Worm (Caenorhabditis elegans) whole organism, late embryonic: ENCODE results near the gene tgn-38.

Experiments
- C38D4.7 ChIP-seq: fragments of 200-800 bp; sonication (Bioruptor generic); optimal IDR thresholded peaks from 2 replicates; lab custom pipeline; 2018; ENCODE audit warnings: mild to moderate bottlenecking, missing genetic modification characterization, moderate library complexity, missing compliant biosample characterization
- F13H6.1 ChIP-seq: sonication (generic microtip); optimal IDR thresholded peaks from 2 replicates; lab custom pipeline; 2016; ENCODE audit warnings: missing genetic modification characterization, missing compliant biosample characterization
- K09A11.1 ChIP-seq: sonication (generic microtip); optimal IDR thresholded peaks from 2 replicates; lab custom pipeline; 2017; ENCODE audit warnings: antibody characterized with exemption, mild to moderate bottlenecking, missing genetic modification characterization, missing compliant biosample characterization; ENCODE audit not compliant: insufficient read depth
- Y22D7AL.16 ChIP-seq: sonication (generic microtip); optimal IDR thresholded peaks from 2 replicates; lab custom pipeline; 2016; ENCODE audit warnings: missing genetic modification characterization, missing compliant biosample characterization
- ahr-1 ChIP-seq: sonication (generic microtip); optimal IDR thresholded peaks from 2 replicates; lab custom pipeline; 2016; ENCODE audit warnings: missing genetic modification characterization, missing compliant biosample characterization
- ama-1 ChIP-seq: fragments of 150-350 bp; optimal IDR thresholded peaks from 2 replicates; lab custom pipeline; 2014
- ceh-19 ChIP-seq: fragments of 200-800 bp; sonication (Bioruptor generic); optimal IDR thresholded peaks from 2 replicates; lab custom pipeline; 2018; ENCODE audit warnings: mild to moderate bottlenecking, missing genetic modification characterization, missing compliant biosample characterization
- ceh-30 ChIP-seq: fragments of 150-350 bp; optimal IDR thresholded peaks from 2 replicates; lab custom pipeline; 2014; ENCODE audit warnings: missing biosample characterization, missing genetic modification characterization
- ceh-31 ChIP-seq: sonication (generic microtip); optimal IDR thresholded peaks from 2 replicates; lab custom pipeline; 2016; ENCODE audit warnings: missing genetic modification characterization, missing compliant biosample characterization
- ceh-9 ChIP-seq: sonication (generic microtip); optimal IDR thresholded peaks from 2 replicates; lab custom pipeline; 2016; ENCODE audit warnings: mild to moderate bottlenecking, missing genetic modification characterization, inconsistent platforms, missing compliant biosample characterization
- dve-1 ChIP-seq: sonication (generic microtip); optimal IDR thresholded peaks from 2 replicates; lab custom pipeline; 2017; ENCODE audit warnings: antibody characterized with exemption, mild to moderate bottlenecking, missing genetic modification characterization, missing compliant biosample characterization
- elt-2 ChIP-seq: sonication (generic microtip); optimal IDR thresholded peaks from 2 replicates; lab custom pipeline; 2016; ENCODE audit warnings: missing genetic modification reagents, missing genetic modification characterization, missing compliant biosample characterization
- ets-4 ChIP-seq: sonication (generic microtip); optimal IDR thresholded peaks from 2 replicates; lab custom pipeline; 2016; ENCODE audit warnings: missing genetic modification characterization, missing compliant biosample characterization
- eyg-1 ChIP-seq: sonication (generic microtip); optimal IDR thresholded peaks from 2 replicates; lab custom pipeline; 2016; ENCODE audit warnings: missing genotype, missing genetic modification characterization, missing compliant biosample characterization
- fax-1 ChIP-seq: sonication (generic microtip); optimal IDR thresholded peaks from 2 replicates; lab custom pipeline; 2016; ENCODE audit warnings: missing genotype, missing genetic modification characterization, missing compliant biosample characterization
- fkh-10 ChIP-seq: fragments of 150-350 bp; optimal IDR thresholded peaks from 2 replicates; lab custom pipeline; 2014; ENCODE audit warnings: missing biosample characterization, missing genetic modification reagents, missing genetic modification characterization
- gmeb-2 ChIP-seq: sonication (generic microtip); optimal IDR thresholded peaks from 2 replicates; lab custom pipeline; 2016; ENCODE audit warnings: missing genetic modification characterization, inconsistent platforms, missing compliant biosample characterization
- lim-6 ChIP-seq: sonication (generic microtip); optimal IDR thresholded peaks from 2 replicates; lab custom pipeline; 2016; ENCODE audit warnings: missing genetic modification characterization, missing compliant biosample characterization
- lin-11 ChIP-seq: fragments of 200-800 bp; sonication (Bioruptor generic); optimal IDR thresholded peaks from 2 replicates; lab custom pipeline; 2018; ENCODE audit warnings: mild to moderate bottlenecking, missing genetic modification characterization, missing compliant biosample characterization
- madf-2 ChIP-seq: sonication (generic microtip); optimal IDR thresholded peaks from 2 replicates; lab custom pipeline; 2017; ENCODE audit warnings: missing genetic modification characterization, missing compliant biosample characterization
- mec-3 ChIP-seq: sonication (generic microtip); optimal IDR thresholded peaks from 2 replicates; lab custom pipeline; 2016; ENCODE audit warnings: borderline replicate concordance, missing genetic modification characterization, missing compliant biosample characterization
- nhr-11 ChIP-seq: fragments of 150-350 bp; optimal IDR thresholded peaks from 2 replicates; lab custom pipeline; 2014; ENCODE audit warnings: missing biosample characterization, missing genetic modification characterization
- nhr-232 ChIP-seq: sonication (generic microtip); optimal IDR thresholded peaks from 2 replicates; lab custom pipeline; 2016; ENCODE audit warnings: missing genetic modification characterization, missing compliant biosample characterization
- pax-1 ChIP-seq: fragments of 150-350 bp; optimal IDR thresholded peaks from 2 replicates; lab custom pipeline; 2014; ENCODE audit warnings: missing biosample characterization, missing genetic modification characterization
- pha-2 ChIP-seq: sonication (generic microtip); optimal IDR thresholded peaks from 2 replicates; lab custom pipeline; 2017; ENCODE audit warnings: mild to moderate bottlenecking, missing genetic modification characterization, missing compliant biosample characterization
- pros-1 ChIP-seq: fragments of 150-350 bp; optimal IDR thresholded peaks from 2 replicates; lab custom pipeline; 2014; ENCODE audit warnings: missing biosample characterization, missing genetic modification reagents, missing genetic modification characterization
- ref-2 ChIP-seq: sonication (generic microtip); optimal IDR thresholded peaks from 2 replicates; lab custom pipeline; 2016; ENCODE audit warnings: missing genetic modification characterization, missing compliant biosample characterization
- sox-4 ChIP-seq: sonication (generic microtip); optimal IDR thresholded peaks from 2 replicates; lab custom pipeline; 2017; ENCODE audit warnings: mild to moderate bottlenecking, missing genetic modification characterization, inconsistent platforms, missing compliant biosample characterization
- unc-3 ChIP-seq, 2 experiments: fragments of 200-800 bp in 1 of 2; sonication (Bioruptor generic) in 1 of 2; sonication (generic microtip) in 1 of 2; conservative IDR thresholded peaks in 1 of 2; optimal IDR thresholded peaks in 1 of 2; 2 replicates each; pipeline versions ENCODE4 v1.3.6 to Lab custom; 2016 to 2022; ENCODE audit warnings: missing compliant biosample characterization in 2 of 2, missing genetic modification characterization in 2 of 2, missing genetic modification reagents in 1 of 2
- unc-42 ChIP-seq: sonication (generic microtip); optimal IDR thresholded peaks from 2 replicates; lab custom pipeline; 2016; ENCODE audit warnings: missing genotype, missing genetic modification characterization, missing compliant biosample characterization
- zip-5 ChIP-seq: sonication (generic microtip); optimal IDR thresholded peaks from 2 replicates; lab custom pipeline; 2016; ENCODE audit warnings: missing genetic modification characterization, missing compliant biosample characterization
- ztf-16 ChIP-seq: sonication (generic microtip); optimal IDR thresholded peaks from 2 replicates; lab custom pipeline; 2017; ENCODE audit warnings: missing genetic modification characterization, missing compliant biosample characterization

Gene tgn-38

DNA sequence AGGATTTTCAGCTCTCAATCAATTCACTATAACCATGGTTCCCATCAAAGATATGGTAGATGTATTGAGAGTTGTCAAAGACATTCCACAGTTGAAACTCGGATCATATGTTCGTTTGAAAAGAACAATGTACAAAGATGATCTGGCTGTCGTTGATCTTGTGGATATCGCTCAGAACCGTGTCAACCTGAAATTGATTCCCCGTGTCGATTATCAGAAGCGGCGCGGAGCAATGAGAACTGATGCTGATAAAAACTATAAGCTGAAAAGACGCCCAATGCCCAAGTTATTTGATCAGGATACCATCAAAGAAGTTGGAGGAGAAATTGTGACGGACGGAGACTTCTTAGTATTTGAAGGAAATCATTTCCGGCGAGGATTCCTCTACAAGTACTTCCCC, 23.5 kb upstream of the tgn-38 start:
- TF ChIP-seq mec-3 (tag; lab: Kevin White, UChicago) (no peak), nhr-11 (tag; lab: Kevin White, UChicago) (no peak)
- TF ChIP-seq, all 69 proteins: peak for 0

DNA sequence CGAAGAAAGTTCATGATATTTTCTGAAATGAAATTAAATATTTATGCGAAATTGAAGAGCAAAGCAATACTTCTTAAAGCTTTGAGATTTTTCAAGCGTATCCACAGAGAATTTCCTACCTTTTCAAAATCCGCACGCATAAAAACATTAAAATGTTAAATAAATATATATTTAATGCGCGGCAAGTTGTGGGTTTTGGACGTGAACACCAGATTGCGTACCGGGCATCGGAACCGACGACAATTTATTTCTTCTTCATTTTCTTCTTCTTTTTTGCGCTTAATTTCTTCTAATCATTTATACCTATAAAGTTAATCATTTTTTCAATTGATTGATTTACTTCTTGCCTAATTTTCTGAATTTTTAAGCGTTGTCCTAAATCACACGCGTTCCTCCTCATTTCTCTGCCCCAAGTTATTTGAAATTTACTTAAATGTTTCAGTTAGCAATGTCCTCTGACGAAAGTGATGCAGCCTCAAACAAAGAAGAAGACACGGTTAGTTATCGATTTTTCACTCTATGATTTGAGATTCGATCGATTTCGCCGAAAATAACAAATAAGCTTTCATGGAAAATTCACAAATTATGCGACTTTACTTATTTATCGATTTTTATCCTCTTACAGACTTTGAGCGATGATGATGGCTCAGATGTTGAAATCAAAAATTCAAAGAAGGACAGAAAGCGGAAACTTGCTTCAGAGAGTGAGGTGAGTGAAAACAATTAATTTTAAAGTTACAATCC, 22.2 kb upstream of the tgn-38 start, which contains the start of the genes bre-5 and spt-5:
bre-5 (minus strand) TSS at position 167 of the 744 bp plus-strand sequence.
spt-5 (plus strand) TSS at position 443 of the 744 bp plus-strand sequence.
- TF ChIP-seq dve-1 (tag; lab: Kevin White, UChicago) (no peak), K09A11.1 (no peak), ama-1 (no peak), ahr-1 (tag; lab: Kevin White, UChicago) (no peak), ztf-16 (no peak), unc-3 (GFP tag; conservative IDR thresholded peaks at IDR 0.05; lab: Robert Waterston, UW) (no peak), unc-3 (tag; optimal IDR thresholded peaks at IDR 0.05; lab: Kevin White, UChicago) (no peak), zip-5 (tag; lab: Kevin White, UChicago) (no peak), C38D4.7 (GFP tag; lab: Kevin White, UChicago) (no peak), fax-1 (tag; lab: Kevin White, UChicago) (no peak), eyg-1 (no peak), unc-42 (no peak), nhr-232 (tag; lab: Kevin White, UChicago) (no peak), madf-2 (tag; lab: Kevin White, UChicago) (no peak), fkh-10 (no peak), ceh-31 (tag; lab: Kevin White, UChicago) (no peak), ceh-9 (tag; lab: Kevin White, UChicago) (no peak), gmeb-2 (tag; lab: Kevin White, UChicago) (no peak)

DNA sequence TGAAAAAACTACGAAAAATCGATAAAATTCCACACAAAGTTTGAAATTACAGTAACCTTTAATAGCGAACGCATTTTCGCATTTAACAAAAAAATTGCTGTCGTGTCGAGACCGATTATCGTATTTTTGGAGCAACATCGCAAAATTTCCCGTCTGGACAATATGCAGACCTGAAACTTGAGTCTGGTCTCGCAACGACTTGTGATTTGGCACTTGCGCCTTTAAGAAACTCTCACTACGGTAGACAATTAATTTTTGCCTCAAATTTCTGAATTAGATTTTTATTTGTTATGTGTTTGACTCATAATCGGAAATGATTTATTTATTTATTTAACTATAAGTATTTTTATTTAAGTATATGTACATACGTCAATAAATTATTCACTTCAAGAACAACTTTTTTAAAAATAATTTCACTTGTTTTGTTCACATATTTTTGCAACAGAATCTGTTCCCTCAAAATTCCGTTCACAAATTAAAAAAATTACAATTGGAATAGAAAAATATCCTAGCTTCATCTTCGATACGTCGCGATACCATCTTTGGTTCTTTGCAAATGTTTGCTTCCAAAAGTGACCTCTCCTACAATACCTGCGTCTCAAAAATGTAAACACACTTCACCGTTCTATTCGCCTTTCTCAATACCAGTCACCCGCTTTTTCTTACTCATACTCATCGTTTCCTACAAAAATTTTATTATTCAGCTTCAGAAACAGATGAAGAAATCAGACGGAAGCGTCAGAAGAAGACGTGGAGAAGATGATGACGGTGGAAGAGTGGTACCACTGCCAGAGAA, 18.8 kb upstream of the tgn-38 start, which contains the start of gene T12G3.4:
T12G3.4 (plus strand) TSS at position 705 of the 796 bp plus-strand sequence.
- TF ChIP-seq unc-3 (GFP tag; conservative IDR thresholded peaks at IDR 0.05; lab: Robert Waterston, UW) (no peak), unc-3 (tag; optimal IDR thresholded peaks at IDR 0.05; lab: Kevin White, UChicago) (no peak), Y22D7AL.16 (no peak), sox-4 (tag; lab: Kevin White, UChicago) (no peak), ref-2 (no peak), F13H6.1 (tag; lab: Kevin White, UChicago) (no peak), pros-1 (tag; lab: Kevin White, UChicago) (no peak), ceh-19 (GFP tag; lab: Kevin White, UChicago) (no peak), pha-2 (tag; lab: Kevin White, UChicago) (no peak), lim-6 (tag; lab: Kevin White, UChicago) (no peak), mec-3 (tag; lab: Kevin White, UChicago) (no peak), C38D4.7 (GFP tag; lab: Kevin White, UChicago) (no peak), elt-2 (tag; lab: Kevin White, UChicago) (no peak), ceh-30 (no peak), ceh-9 (tag; lab: Kevin White, UChicago) (no peak), fax-1 (tag; lab: Kevin White, UChicago) (no peak), pax-1 (tag; lab: Kevin White, UChicago) (no peak), ets-4 (tag; lab: Kevin White, UChicago) (no peak), ztf-16 (no peak), lin-11 (tag; lab: Kevin White, UChicago) (no peak)
